Fruit fly (Drosophila melanogaster) whole organism, embryonic: ENCODE data around the gene PAPLA1.

Experiments
- CG10267 ChIP-seq: fragments of 200-800 bp; sonication (Bioruptor generic); optimal IDR thresholded peaks from 2 replicates; lab custom pipeline; 2018; ENCODE audit warnings: missing biosample characterization, mild to moderate bottlenecking, missing genetic modification characterization, moderate library complexity
- CG1233 ChIP-seq: fragments of 200-800 bp; sonication (Bioruptor generic); optimal IDR thresholded peaks from 4 replicates; lab custom pipeline; 2018; ENCODE audit warnings: missing biosample characterization, mild to moderate bottlenecking, missing genetic modification characterization
- CG12391 ChIP-seq: fragments of 200-800 bp; sonication (Bioruptor generic); optimal IDR thresholded peaks from 3 replicates; lab custom pipeline; 2018; ENCODE audit warnings: missing biosample characterization, mild to moderate bottlenecking, missing genetic modification characterization, moderate library complexity
- CG13624 ChIP-seq: fragments of 200-800 bp; sonication (Bioruptor generic); optimal IDR thresholded peaks from 2 replicates; lab custom pipeline; 2016; ENCODE audit warnings: missing biosample characterization, missing genetic modification characterization
- CG14710 ChIP-seq: fragments of 200-800 bp; sonication (Bioruptor generic); optimal IDR thresholded peaks from 3 replicates; lab custom pipeline; 2019; ENCODE audit warnings: missing biosample characterization, mild to moderate bottlenecking, missing genetic modification characterization, moderate library complexity
- CG14965 ChIP-seq: fragments of 200-800 bp; sonication (Bioruptor generic); optimal IDR thresholded peaks from 2 replicates; lab custom pipeline; 2016; ENCODE audit warnings: missing biosample characterization, missing genetic modification characterization, borderline replicate concordance
- CG15696 ChIP-seq: fragments of 200-800 bp; sonication (Bioruptor generic); optimal IDR thresholded peaks from 2 replicates; lab custom pipeline; 2019; ENCODE audit warnings: missing biosample characterization, mild to moderate bottlenecking, missing genetic modification characterization, moderate library complexity
- CG1603 ChIP-seq: fragments of 200-800 bp; sonication (Bioruptor generic); optimal IDR thresholded peaks from 2 replicates; lab custom pipeline; 2019; ENCODE audit warnings: missing biosample characterization, mild to moderate bottlenecking, missing genetic modification characterization, moderate library complexity
- CG18619 ChIP-seq: fragments of 200-800 bp; sonication (Bioruptor generic); optimal IDR thresholded peaks from 3 replicates; lab custom pipeline; 2017; ENCODE audit warnings: missing biosample characterization, mild to moderate bottlenecking, missing genetic modification characterization
- CG2116 ChIP-seq: fragments of 200-800 bp; sonication (Bioruptor generic); optimal IDR thresholded peaks from 3 replicates; lab custom pipeline; 2018; ENCODE audit warnings: missing biosample characterization, mild to moderate bottlenecking, missing genetic modification characterization
- CG2678 ChIP-seq: fragments of 200-800 bp; sonication (Bioruptor generic); optimal IDR thresholded peaks from 3 replicates; lab custom pipeline; 2019; ENCODE audit warnings: missing biosample characterization, mild to moderate bottlenecking, missing genetic modification characterization, moderate library complexity
- CG31224 ChIP-seq: fragments of 200-800 bp; sonication (Bioruptor generic); IDR thresholded peaks from 2 replicates; pipeline ENCODE4 v1.3.6; 2022; ENCODE audit warnings: missing biosample characterization, missing genetic modification characterization
- CG33557 ChIP-seq: fragments of 200-800 bp; sonication (Bioruptor generic); optimal IDR thresholded peaks from 2 replicates; lab custom pipeline; 2019; ENCODE audit warnings: missing biosample characterization, mild to moderate bottlenecking, missing genetic modification characterization, moderate library complexity
- CG4282 ChIP-seq: fragments of 200-800 bp; sonication (Bioruptor generic); optimal IDR thresholded peaks from 2 replicates; lab custom pipeline; 2016; ENCODE audit warnings: missing biosample characterization, missing genetic modification characterization
- CG6683 ChIP-seq: fragments of 200-800 bp; sonication (Bioruptor generic); optimal IDR thresholded peaks from 2 replicates; lab custom pipeline; 2017; ENCODE audit warnings: missing biosample characterization, mild to moderate bottlenecking, missing genetic modification characterization, missing genetic modification reagents
- CG8924 ChIP-seq: fragments of 200-800 bp; optimal IDR thresholded peaks from 3 replicates; lab custom pipeline; 2019; ENCODE audit warnings: missing biosample characterization, mild to moderate bottlenecking, missing genetic modification characterization, moderate library complexity
- Eip74EF ChIP-seq, 2 experiments: fragments of 200-800 bp in 1 of 2; fragments of >200 bp in 1 of 2; sonication (Bioruptor generic) in 1 of 2; optimal IDR thresholded peaks; 2 replicates each; lab custom pipeline; 2017 to 2019; ENCODE audit warnings: missing biosample characterization in 2 of 2, missing genetic modification characterization in 2 of 2, mild to moderate bottlenecking in 1 of 2, moderate library complexity in 1 of 2
- GATAe ChIP-seq: fragments of 200-800 bp; sonication (Bioruptor generic); conservative IDR thresholded peaks from 2 replicates; pipeline ENCODE4 v1.3.6; 2022; ENCODE audit warnings: missing biosample characterization, missing genetic modification characterization
- HHEX ChIP-seq: fragments of 200-800 bp; sonication (Bioruptor generic); optimal IDR thresholded peaks from 3 replicates; lab custom pipeline; 2017; ENCODE audit warnings: missing biosample characterization, mild to moderate bottlenecking, missing genetic modification characterization, missing genetic modification reagents
- Kr ChIP-seq: fragments of 200-800 bp; sonication (Bioruptor generic); optimal IDR thresholded peaks from 2 replicates; lab custom pipeline; 2017; ENCODE audit warnings: missing biosample characterization, mild to moderate bottlenecking, missing genetic modification characterization
- Lim3 ChIP-seq: fragments of 200-800 bp; sonication (Bioruptor generic); IDR thresholded peaks from 2 replicates; pipeline ENCODE4 v1.3.6; 2022; ENCODE audit warnings: missing biosample characterization, missing genetic modification characterization
- MTF-1 ChIP-seq: fragments of 200-800 bp; sonication (Bioruptor generic); optimal IDR thresholded peaks from 2 replicates; lab custom pipeline; 2018; ENCODE audit warnings: missing biosample characterization, mild to moderate bottlenecking, missing genetic modification characterization, borderline replicate concordance
- Nf-YB ChIP-seq: fragments of 200-800 bp; sonication (Bioruptor generic); optimal IDR thresholded peaks from 3 replicates; lab custom pipeline; 2019; ENCODE audit warnings: missing biosample characterization, mild to moderate bottlenecking, missing genetic modification characterization, moderate library complexity
- PHDP ChIP-seq: fragments of 200-800 bp; sonication (Bioruptor generic); optimal IDR thresholded peaks from 3 replicates; lab custom pipeline; 2018; ENCODE audit warnings: missing biosample characterization, mild to moderate bottlenecking, missing genetic modification characterization, moderate library complexity
- Six4 ChIP-seq: fragments of 200-800 bp; sonication (Bioruptor generic); optimal IDR thresholded peaks from 2 replicates; lab custom pipeline; 2016; ENCODE audit warnings: missing biosample characterization, missing genetic modification characterization
- Sry-δ ChIP-seq: fragments of 200-800 bp; sonication (Bioruptor generic); optimal IDR thresholded peaks from 2 replicates; lab custom pipeline; 2016; ENCODE audit warnings: missing biosample characterization, missing genetic modification characterization
- Taf1 ChIP-seq: fragments of 200-800 bp; sonication (Bioruptor generic); IDR thresholded peaks from 2 replicates; pipeline ENCODE4 v1.3.6; 2022; ENCODE audit warnings: missing biosample characterization, missing genetic modification characterization
- Vsx1 ChIP-seq: fragments of 200-800 bp; sonication (Bioruptor generic); optimal IDR thresholded peaks from 2 replicates; lab custom pipeline; 2017; ENCODE audit warnings: missing biosample characterization, mild to moderate bottlenecking, missing genetic modification characterization, missing genetic modification reagents
- Xbp1 ChIP-seq: fragments of 200-800 bp; sonication (Bioruptor generic); optimal IDR thresholded peaks from 3 replicates; lab custom pipeline; 2016; ENCODE audit warnings: missing biosample characterization, mild to moderate bottlenecking, missing genetic modification characterization
- ab ChIP-seq: fragments of 200-800 bp; sonication (Bioruptor generic); optimal IDR thresholded peaks from 2 replicates; lab custom pipeline; 2016; ENCODE audit warnings: missing biosample characterization, missing genetic modification characterization
- ac ChIP-seq: fragments of 200-800 bp; sonication (Bioruptor generic); optimal IDR thresholded peaks from 3 replicates; lab custom pipeline; 2017; ENCODE audit warnings: missing biosample characterization, mild to moderate bottlenecking, missing genetic modification characterization
- al ChIP-seq: fragments of 200-800 bp; sonication (Bioruptor generic); IDR thresholded peaks from 2 replicates; pipeline ENCODE4 v1.3.6; 2022; ENCODE audit warnings: missing biosample characterization, missing genetic modification characterization
- exex ChIP-seq: fragments of 200-800 bp; sonication (Bioruptor generic); optimal IDR thresholded peaks from 4 replicates; lab custom pipeline; 2018; ENCODE audit warnings: missing biosample characterization, mild to moderate bottlenecking, missing genetic modification characterization, moderate library complexity
- gem ChIP-seq: fragments of 200-800 bp; sonication (Bioruptor generic); optimal IDR thresholded peaks from 2 replicates; lab custom pipeline; 2019; ENCODE audit warnings: missing biosample characterization, mild to moderate bottlenecking, missing genetic modification characterization, moderate library complexity
- gro ChIP-seq: fragments of 200-800 bp; sonication (Bioruptor generic); optimal IDR thresholded peaks from 2 replicates; lab custom pipeline; 2016; ENCODE audit warnings: missing biosample characterization, missing genetic modification characterization
- gsb-n ChIP-seq: fragments of 200-800 bp; sonication (Bioruptor generic); optimal IDR thresholded peaks from 3 replicates; lab custom pipeline; 2018; ENCODE audit warnings: missing biosample characterization, mild to moderate bottlenecking, missing genetic modification characterization
- maf-S ChIP-seq: fragments of 200-800 bp; sonication (Bioruptor generic); optimal IDR thresholded peaks from 2 replicates; lab custom pipeline; 2016; ENCODE audit warnings: missing biosample characterization, missing genetic modification characterization
- nau ChIP-seq: fragments of 200-800 bp; sonication (Bioruptor generic); optimal IDR thresholded peaks from 3 replicates; lab custom pipeline; 2017; ENCODE audit warnings: missing biosample characterization, mild to moderate bottlenecking, missing genetic modification characterization, missing genetic modification reagents
- psq ChIP-seq: fragments of 200-800 bp; sonication (Bioruptor generic); optimal IDR thresholded peaks from 2 replicates; lab custom pipeline; 2017; ENCODE audit warnings: missing biosample characterization, missing genetic modification characterization
- repo ChIP-seq: fragments of 200-800 bp; sonication (Bioruptor generic); optimal IDR thresholded peaks from 2 replicates; lab custom pipeline; 2016; ENCODE audit warnings: missing biosample characterization, missing genetic modification characterization
- sim ChIP-seq: fragments of 200-800 bp; sonication (Bioruptor generic); IDR thresholded peaks from 2 replicates; pipeline ENCODE4 v1.3.6; 2022; ENCODE audit warnings: missing biosample characterization, missing genetic modification characterization
- sisA ChIP-seq: fragments of 200-800 bp; sonication (Bioruptor generic); IDR thresholded peaks from 2 replicates; pipeline ENCODE4 v1.3.6; 2022; ENCODE audit warnings: missing biosample characterization, missing genetic modification characterization
- sqz ChIP-seq: fragments of 200-800 bp; sonication (Bioruptor generic); optimal IDR thresholded peaks from 3 replicates; lab custom pipeline; 2018; ENCODE audit warnings: missing biosample characterization, mild to moderate bottlenecking, missing genetic modification characterization
- tgo ChIP-seq: fragments of 200-800 bp; sonication (Bioruptor generic); IDR thresholded peaks from 3 replicates; pipeline ENCODE4 v1.3.6; 2022; ENCODE audit warnings: missing biosample characterization, missing genetic modification characterization
- tll ChIP-seq, 2 experiments: fragments of 200-800 bp in 1 of 2; fragments of >200 bp in 1 of 2; sonication (Bioruptor generic) in 1 of 2; optimal IDR thresholded peaks; 2 replicates each; lab custom pipeline; 2017 to 2019; ENCODE audit warnings: missing biosample characterization in 2 of 2, missing genetic modification characterization in 2 of 2, mild to moderate bottlenecking in 1 of 2, moderate library complexity in 1 of 2
- unpg ChIP-seq: fragments of 200-800 bp; sonication (Bioruptor generic); optimal IDR thresholded peaks from 3 replicates; lab custom pipeline; 2018; ENCODE audit warnings: missing biosample characterization, mild to moderate bottlenecking, missing genetic modification characterization, moderate library complexity
- vfl ChIP-seq: fragments of 200-800 bp; sonication (Bioruptor generic); optimal IDR thresholded peaks from 2 replicates; lab custom pipeline; 2016; ENCODE audit warnings: missing biosample characterization, missing genetic modification characterization
- wek ChIP-seq: fragments of 200-800 bp; sonication (Bioruptor generic); optimal IDR thresholded peaks from 3 replicates; lab custom pipeline; 2018; ENCODE audit warnings: missing biosample characterization, mild to moderate bottlenecking, missing genetic modification characterization, moderate library complexity
- zfh1 ChIP-seq: fragments of 200-800 bp; sonication (Bioruptor generic); IDR thresholded peaks from 3 replicates; pipeline ENCODE4 v1.3.6; 2022; ENCODE audit warnings: missing biosample characterization, missing genetic modification characterization

The PAPLA1 gene

dm6 chr2L:8165800-8166576 is 6.5 kb upstream of the PAPLA1 start (continued):
- TF ChIP-seq CG1233 (GFP tag; lab: Kevin White, UChicago), result no peak
- TF ChIP-seq sisA (GFP tag; lab: Robert Waterston, UW), result no peak
- peak; percentile 36 for TF ChIP-seq CG2678
- TF ChIP-seq ac, result peak; percentile 86
- TF ChIP-seq exex, result peak; percentile 32
- TF ChIP-seq CG8924, result peak; percentile 55
- TF ChIP-seq HHEX (GFP tag; lab: Kevin White, UChicago), result peak; percentile 1
- peak; percentile 19 for TF ChIP-seq CG1603 (tag; lab: Kevin White, UChicago)
- no peak for TF ChIP-seq CG18619 (GFP tag; lab: Kevin White, UChicago)
- TF ChIP-seq CG6683 (GFP tag; lab: Kevin White, UChicago), result no peak
- no peak for TF ChIP-seq Xbp1
- TF ChIP-seq CG33557 (GFP tag; lab: Kevin White, UChicago), result peak; percentile 57
- TF ChIP-seq PHDP (tag; lab: Kevin White, UChicago), result peak; percentile 16
- no peak for TF ChIP-seq ab (GFP tag; lab: Kevin White, UChicago)
- no peak for TF ChIP-seq CG4282 (GFP tag; lab: Kevin White, UChicago)
- peak; percentile 47 for TF ChIP-seq Kr
- TF ChIP-seq nau (GFP tag; lab: Kevin White, UChicago), result peak; percentile 10
- TF ChIP-seq gro (GFP tag; lab: Kevin White, UChicago), result no peak
- peak; percentile 74 for TF ChIP-seq CG15696
- peak; percentile 26 for TF ChIP-seq CG14710 (tag; lab: Kevin White, UChicago)
- peak; percentile 27 for TF ChIP-seq gem (tag; lab: Kevin White, UChicago)
- TF ChIP-seq CG10267, result peak; percentile 35
- TF ChIP-seq Eip74EF (GFP tag; optimal IDR thresholded peaks at IDR 0.05; lab: Kevin White, UChicago), result no peak
- TF ChIP-seq vfl (GFP tag; lab: Kevin White, UChicago), result peak; percentile 16
- peak; percentile 5 for TF ChIP-seq CG12391

dm6 chr2L:8164219-8164618 is 4.8 kb upstream of the PAPLA1 start:
- TF ChIP-seq repo (GFP tag; lab: Kevin White, UChicago), result no peak
- no peak for TF ChIP-seq al (GFP tag; lab: Robert Waterston, UW)
- TF ChIP-seq Vsx1 (GFP tag; lab: Kevin White, UChicago), result peak; percentile 85
- TF ChIP-seq CG2116 (GFP tag; lab: Kevin White, UChicago), result peak; percentile 59
- TF ChIP-seq psq (GFP tag; lab: Kevin White, UChicago), result peak; percentile 70
- TF ChIP-seq GATAe (GFP tag; lab: Robert Waterston, UW), result no peak
- no peak for TF ChIP-seq tll (GFP tag; optimal IDR thresholded peaks at IDR 0.05; lab: Kevin White, UChicago)
- TF ChIP-seq unpg (GFP tag; lab: Kevin White, UChicago), result peak; percentile 81
- peak; percentile 88 for TF ChIP-seq zfh1 (GFP tag; lab: Robert Waterston, UW)
- peak; percentile 1 for TF ChIP-seq CG13624 (GFP tag; lab: Kevin White, UChicago)
- TF ChIP-seq Nf-YB (GFP tag; lab: Kevin White, UChicago), result peak; percentile 63
- TF ChIP-seq tgo (GFP tag; lab: Robert Waterston, UW), result peak; percentile 18; the same call in 1 of the 3 replicates
- no peak for TF ChIP-seq CG31224 (GFP tag; lab: Robert Waterston, UW)
- peak; percentile 95 for TF ChIP-seq MTF-1 (GFP tag; lab: Kevin White, UChicago)
- TF ChIP-seq Lim3 (GFP tag; lab: Robert Waterston, UW), result no peak
- TF ChIP-seq CG14710 (tag; lab: Kevin White, UChicago), result peak; percentile 88
- TF ChIP-seq sim (GFP tag; lab: Robert Waterston, UW), result peak; percentile 73
- TF ChIP-seq sqz (GFP tag; lab: Kevin White, UChicago), result peak; percentile 84
- peak; percentile 88 for TF ChIP-seq gsb-n
- peak; percentile 64 for TF ChIP-seq CG14965 (GFP tag; lab: Kevin White, UChicago)
- peak; percentile 31 for TF ChIP-seq Sry-δ (GFP tag; lab: Kevin White, UChicago)
- peak; percentile 91 for TF ChIP-seq wek
- TF ChIP-seq Taf1 (GFP tag; lab: Robert Waterston, UW), result no peak
- peak; percentile 76 for TF ChIP-seq Six4 (GFP tag; lab: Kevin White, UChicago)
- TF ChIP-seq maf-S (GFP tag; lab: Kevin White, UChicago), result peak; percentile 63
